Worm (Caenorhabditis elegans): Measurements from ENCODE around the gene F26H11.8.
"Not testable (repeated sequence)": the region's sequence is repeated elsewhere in the genome, so short reads cannot be mapped to it uniquely, and the experiment has no call there.

Gene F26H11.8

ce11 chrII:14388213-14388612 is at the start of gene F26H11.8:
Gene F26H11.8, plus strand, starts transcription at chrII:14388513.
- no peak for TF ChIP-seq unc-62 (GFP tag; optimal IDR thresholded peaks at IDR 0.05)

- not testable (repeated sequence) for TF ChIP-seq unc-62 (GFP tag; optimal IDR thresholded peaks at IDR 0.05)
Observed at ce11 chrII:14344166-14344565, 44.1 kb upstream of the F26H11.8 start, which contains the start of gene ddl-3. Gene ddl-3, minus strand, starts transcription at chrII:14344454.

DNA sequence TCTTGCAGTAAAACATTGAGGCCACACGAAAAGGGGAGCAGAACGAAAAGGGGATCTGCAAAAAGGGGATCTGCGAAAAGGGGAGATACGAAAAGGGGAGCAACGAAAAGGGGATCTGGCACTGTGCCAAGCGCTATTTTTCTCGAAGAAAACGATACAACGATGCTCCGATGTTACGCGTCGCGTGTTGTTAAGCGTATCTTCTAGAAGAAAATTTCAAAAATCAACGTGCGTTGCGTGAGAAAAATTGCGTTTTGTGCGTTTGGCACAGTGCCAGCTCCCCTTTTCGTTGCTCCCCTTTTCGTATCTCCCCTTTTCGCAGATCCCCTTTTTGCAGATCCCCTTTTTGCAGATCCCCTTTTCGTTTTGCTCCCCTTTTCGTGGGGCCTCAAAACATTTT is 42.1 kb upstream of the F26H11.8 start, which contains the start of gene Y54G11A.9:
Gene Y54G11A.9 (minus strand): TSS at position 196 of the 400 bp plus-strand sequence.
- not testable (repeated sequence) for TF ChIP-seq unc-62 (GFP tag; optimal IDR thresholded peaks at IDR 0.05)

ce11 chrII:14349356-14349923 is 38.9 kb upstream of the F26H11.8 start, which contains the start of the genes Y54G11A.17, lin-7 and elof-1:
Gene Y54G11A.17, minus strand, starts transcription at chrII:14349406.
Gene lin-7, minus strand, starts transcription at chrII:14349406.
Gene elof-1, plus strand, starts transcription at chrII:14349738.
- TF ChIP-seq unc-62 (GFP tag; optimal IDR thresholded peaks at IDR 0.05) = no peak

DNA sequence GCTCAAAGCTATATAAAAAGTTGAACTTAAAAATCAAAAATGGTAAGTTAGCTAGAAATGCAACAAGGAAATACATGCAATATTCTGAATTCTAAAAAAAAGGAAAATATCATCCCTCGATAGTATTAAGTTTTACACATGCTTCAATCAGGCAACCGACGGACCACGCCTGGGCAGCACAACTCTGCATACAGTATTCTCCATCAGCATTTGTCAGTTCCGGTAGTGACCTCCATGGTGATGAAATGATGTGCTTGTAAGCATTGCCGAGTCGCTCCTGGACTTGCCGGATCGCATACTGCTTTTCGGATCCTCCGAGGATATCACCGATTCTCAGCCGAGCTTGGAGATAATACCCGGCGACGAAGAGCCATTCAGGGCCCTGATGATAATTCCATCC is 37.5 kb upstream of the F26H11.8 start:
- TF ChIP-seq unc-62 (GFP tag; optimal IDR thresholded peaks at IDR 0.05) = no peak

ce11 chrII:14351352-14351751 is 37.0 kb upstream of the F26H11.8 start:
- TF ChIP-seq unc-62 (GFP tag; optimal IDR thresholded peaks at IDR 0.05) = no peak

DNA sequence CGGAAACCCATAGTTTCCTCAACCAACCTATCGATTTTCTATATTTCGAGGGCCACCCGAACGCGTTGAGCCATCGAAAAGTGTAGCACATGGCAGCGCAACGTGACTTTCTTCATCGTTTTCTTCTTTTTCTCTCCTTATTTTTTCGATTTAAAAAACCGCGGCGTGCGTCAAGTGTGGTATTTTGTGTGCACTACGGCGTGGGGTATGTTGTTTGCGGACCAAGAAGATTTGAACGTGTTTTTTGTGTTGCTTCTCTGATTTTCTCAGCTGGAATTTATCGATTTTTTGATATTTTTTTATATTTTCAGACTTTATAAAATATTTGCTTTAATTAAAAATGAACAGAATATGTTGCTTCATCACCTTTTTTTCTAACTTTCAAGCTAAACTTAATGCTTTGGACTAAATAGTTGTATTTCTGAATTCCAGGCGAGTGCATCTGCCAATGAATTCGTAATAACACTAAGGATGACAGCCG is 30.3 kb upstream of the F26H11.8 start, which contains the start of the genes agl-1 and pfs-2:
Gene agl-1 (minus strand): TSS at position 178 of the 481 bp plus-strand sequence.
Gene pfs-2 (plus strand): TSS at position 431 of the 481 bp plus-strand sequence.
- no peak for TF ChIP-seq unc-62 (GFP tag; optimal IDR thresholded peaks at IDR 0.05)

DNA sequence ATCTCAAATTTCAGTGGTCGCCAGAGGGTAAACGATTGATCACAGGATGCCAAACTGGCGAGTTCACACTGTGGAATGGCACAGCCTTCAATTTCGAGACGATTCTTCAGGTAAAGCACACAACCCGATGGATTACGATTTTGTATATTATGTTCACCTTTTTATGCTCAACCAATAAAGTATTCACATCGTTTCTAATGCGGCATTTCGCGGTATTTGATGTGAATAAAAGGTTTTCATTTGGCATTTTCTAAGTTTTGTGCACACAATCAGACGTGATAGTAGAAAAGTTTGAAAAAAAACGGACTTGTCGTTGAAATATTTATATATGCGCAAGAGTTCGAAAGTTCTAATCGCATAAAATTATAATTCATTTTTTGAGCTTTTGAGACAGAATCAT is 29.3 kb upstream of the F26H11.8 start:
- no peak for TF ChIP-seq unc-62 (GFP tag; optimal IDR thresholded peaks at IDR 0.05)

DNA sequence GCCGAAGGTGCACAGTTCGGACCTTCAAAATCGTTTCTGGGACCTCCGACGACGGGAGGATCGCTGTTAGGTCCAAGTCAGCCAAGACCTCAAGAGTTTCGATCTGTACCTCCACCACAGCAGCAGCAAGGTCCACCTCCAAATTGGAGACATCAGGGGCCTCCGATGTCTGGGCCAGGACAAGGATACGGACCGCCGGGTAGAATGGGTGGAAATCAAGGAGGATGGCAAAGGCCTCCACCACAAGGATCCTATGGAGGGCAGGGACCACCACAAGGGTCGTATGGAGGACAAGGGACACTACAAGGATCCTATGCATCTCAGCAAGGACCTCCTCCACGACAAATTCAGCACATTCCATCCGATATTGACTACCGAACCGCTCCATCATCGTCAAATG is 27.6 kb upstream of the F26H11.8 start:
- TF ChIP-seq unc-62 (GFP tag; optimal IDR thresholded peaks at IDR 0.05) = no peak

DNA sequence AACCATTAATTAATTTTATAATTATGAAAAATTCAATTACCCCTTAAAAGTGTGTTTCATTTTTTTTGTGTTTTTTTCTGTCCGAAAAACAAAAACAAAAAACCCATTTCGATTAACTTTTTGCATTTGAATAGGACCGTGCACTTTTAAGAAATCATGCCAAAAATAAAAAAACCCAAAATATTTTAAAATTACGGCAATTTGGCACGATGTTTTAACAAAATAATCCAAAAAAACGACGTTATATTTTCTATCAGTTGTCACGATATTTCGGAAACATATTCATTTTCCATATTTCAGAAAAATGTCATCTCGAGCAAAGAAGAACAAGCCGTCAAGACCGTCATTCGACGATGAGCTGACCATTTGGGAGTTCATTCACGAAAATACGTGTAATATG is 26.6 kb upstream of the F26H11.8 start, which contains the start of gene tebp-1:
Gene tebp-1 (plus strand): TSS at position 301 of the 400 bp plus-strand sequence.
- no peak for TF ChIP-seq unc-62 (GFP tag; optimal IDR thresholded peaks at IDR 0.05)

ce11 chrII:14365182-14365751 is 23.0 kb upstream of the F26H11.8 start, which contains the start of gene imb-2:
Gene imb-2, plus strand, starts transcription at chrII:14365701.
- TF ChIP-seq unc-62 (GFP tag; optimal IDR thresholded peaks at IDR 0.05) = no peak

DNA sequence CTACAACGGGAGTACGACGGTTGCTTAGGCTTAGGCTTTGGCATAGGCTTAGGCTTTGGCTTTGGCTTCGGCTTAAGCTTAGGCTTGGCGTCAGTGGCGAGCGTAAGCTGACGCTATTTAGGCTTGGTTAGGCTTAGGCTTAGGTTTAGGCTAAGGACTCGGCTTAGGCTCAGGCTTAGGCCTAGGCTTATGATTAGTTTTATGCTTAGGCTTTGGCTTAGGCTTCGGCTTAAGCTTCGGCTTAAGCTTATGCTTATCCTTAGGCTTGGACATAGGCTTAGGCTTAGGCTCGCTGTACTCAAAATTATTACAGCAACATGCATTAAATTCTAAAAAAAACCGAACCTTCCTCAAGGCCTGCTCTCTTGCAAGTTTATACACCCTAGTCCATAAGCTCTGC is 13.7 kb upstream of the F26H11.8 start:
- TF ChIP-seq unc-62 (GFP tag; optimal IDR thresholded peaks at IDR 0.05) = no peak

DNA sequence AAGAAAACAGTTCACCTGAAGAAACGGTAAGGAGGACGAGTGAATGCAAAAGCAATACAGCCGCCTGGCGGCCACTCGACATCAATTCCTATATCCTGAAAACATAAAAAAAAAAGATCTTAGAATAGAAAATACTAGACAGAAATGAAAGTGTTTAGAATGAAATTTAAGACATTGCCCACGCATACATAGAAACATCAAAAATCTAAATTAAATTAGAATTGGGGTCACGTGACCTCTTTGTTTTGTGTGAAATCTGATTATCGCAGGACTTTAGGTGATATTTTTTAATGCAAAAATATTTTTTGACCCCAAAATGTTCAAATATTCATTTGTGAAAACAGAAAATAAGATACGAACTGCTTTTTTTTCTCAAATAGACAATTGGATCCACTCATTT is 10.5 kb upstream of the F26H11.8 start, which contains the start of gene acr-20:
Gene acr-20 (minus strand): TSS at position 101 of the 400 bp plus-strand sequence.
- no peak for TF ChIP-seq unc-62 (GFP tag; optimal IDR thresholded peaks at IDR 0.05)

DNA sequence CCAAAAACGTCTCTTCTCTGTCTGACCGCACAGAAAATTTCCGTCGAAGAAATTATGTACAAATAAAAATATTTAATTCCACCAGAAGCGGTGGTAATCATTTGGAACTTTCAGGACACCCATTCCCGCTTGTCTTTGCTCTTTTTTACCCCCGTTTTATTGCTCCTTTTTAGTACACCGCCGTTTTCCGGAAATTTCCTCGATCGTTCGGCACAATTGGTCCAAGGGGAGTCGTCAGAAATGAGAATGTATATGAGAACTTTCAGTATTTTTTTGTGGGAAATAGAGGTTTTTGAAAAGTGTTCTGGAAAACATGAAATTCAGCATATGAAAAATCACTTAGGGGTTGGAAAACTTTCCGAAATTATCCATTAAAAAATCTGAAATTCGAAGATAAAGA is 7.5 kb upstream of the F26H11.8 start:
- no peak for TF ChIP-seq unc-62 (GFP tag; optimal IDR thresholded peaks at IDR 0.05)

- TF ChIP-seq unc-62 (GFP tag; optimal IDR thresholded peaks at IDR 0.05) = no peak
Observed at ce11 chrII:14381450-14381849, 6.9 kb upstream of the F26H11.8 start, which contains the start of gene sdz-26. Gene sdz-26, plus strand, starts transcription at chrII:14381750.

DNA sequence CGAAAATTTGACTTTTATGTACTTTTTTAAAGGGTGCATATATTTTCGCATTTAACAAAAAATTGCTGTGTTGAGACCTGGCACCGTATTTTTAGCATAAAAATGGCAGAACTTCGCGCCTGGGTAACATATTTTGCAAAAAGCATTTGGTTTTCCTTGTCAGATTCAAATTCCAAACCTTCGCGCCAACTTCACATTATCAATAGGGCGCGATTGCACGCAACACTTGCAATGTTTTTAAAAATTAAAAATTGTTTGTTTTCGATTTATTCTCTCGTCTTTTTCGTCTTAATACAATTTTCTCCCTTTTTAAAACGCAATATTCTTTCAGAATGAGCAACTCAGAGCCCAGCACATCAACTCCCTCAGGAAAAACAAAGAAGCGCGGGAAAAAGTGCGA is 4.7 kb upstream of the F26H11.8 start, which contains the start of gene mes-2:
Gene mes-2 (plus strand): TSS at position 330 of the 400 bp plus-strand sequence.
- no peak for TF ChIP-seq unc-62 (GFP tag; optimal IDR thresholded peaks at IDR 0.05)

Measured in whole organism, dauer.